Worm (Caenorhabditis elegans) whole organism, midembryonic: ENCODE data around the gene ifta-2.

Source experiments
- T22C8.4 ChIP-seq: fragments of 200-800 bp; sonication (Bioruptor generic); IDR thresholded peaks from 2 replicates; pipeline ENCODE4 v1.3.6; 2022; ENCODE audit warnings: missing genetic modification characterization, missing compliant biosample characterization
- cog-1 ChIP-seq: sonication (generic microtip); optimal IDR thresholded peaks from 2 replicates; lab custom pipeline; 2016; ENCODE audit warnings: missing genetic modification characterization, missing compliant biosample characterization
- flt-1 ChIP-seq: fragments of 200-800 bp; sonication (Bioruptor generic); IDR thresholded peaks from 2 replicates; pipeline ENCODE4 v1.3.6; 2022; ENCODE audit warnings: missing genetic modification characterization, missing compliant biosample characterization
- ref-1 ChIP-seq: fragments of 200-800 bp; sonication (Bioruptor generic); conservative IDR thresholded peaks from 2 replicates; pipeline ENCODE4 v1.3.6; 2022; ENCODE audit warnings: missing genetic modification reagents, missing genetic modification characterization, missing compliant biosample characterization
- ztf-23 ChIP-seq: fragments of 200-800 bp; sonication (Bioruptor generic); IDR thresholded peaks from 2 replicates; pipeline ENCODE4 v1.3.6; 2022; ENCODE audit warnings: missing genetic modification reagents, missing genetic modification characterization, missing compliant biosample characterization
- ztf-29 ChIP-seq: fragments of 200-800 bp; sonication (Bioruptor generic); IDR thresholded peaks from 2 replicates; pipeline ENCODE4 v1.3.6; 2022; ENCODE audit warnings: missing genetic modification reagents, missing genetic modification characterization, missing compliant biosample characterization

ce11 chrIV:17255001-17255400 lies 46.8 kb downstream of the ifta-2 start, which contains the start of gene gtf-2E1:
- TF ChIP-seq flt-1 (GFP tag; lab: Robert Waterston, UW) (no peak), ref-1 (GFP tag; lab: Robert Waterston, UW) (no peak), cog-1 (tag; lab: Kevin White, UChicago) (no peak), ztf-23 (GFP tag; lab: Robert Waterston, UW) (no peak), T22C8.4 (GFP tag; lab: Robert Waterston, UW) (no peak), ztf-29 (GFP tag; lab: Robert Waterston, UW) (no peak)
